Fruit fly (Drosophila melanogaster) whole organism, wandering third instar larva: ENCODE data around the gene VhaAC39-2.

Experiments
- Abd-B ChIP-seq: fragments of >200 bp; optimal IDR thresholded peaks from 2 replicates; lab custom pipeline; 2017; ENCODE audit warnings: missing biosample characterization, missing genetic modification characterization
- Dfd ChIP-seq: fragments of >200 bp; optimal IDR thresholded peaks from 2 replicates; lab custom pipeline; 2017; ENCODE audit warnings: missing biosample characterization, missing genetic modification characterization
- OdsH ChIP-seq: fragments of 200-800 bp; sonication (Bioruptor generic); optimal IDR thresholded peaks from 2 replicates; lab custom pipeline; 2016; ENCODE audit warnings: missing biosample characterization, mild to moderate bottlenecking, missing genetic modification characterization
- Rel ChIP-seq, 2 experiments: fragments of 200-800 bp; sonication (Bioruptor generic) in 1 of 2; optimal IDR thresholded peaks; 2 replicates in 1 of 2; 3 replicates in 1 of 2; lab custom pipeline; 2016 to 2019; ENCODE audit warnings: mild to moderate bottlenecking in 2 of 2, missing biosample characterization in 2 of 2, missing genetic modification characterization in 2 of 2, moderate library complexity in 1 of 2
- dl ChIP-seq, 2 experiments: fragments of 175-275, 200-275 bp in 1 of 2; fragments of 200-275 bp in 1 of 2; sonication (Bioruptor generic); optimal IDR thresholded peaks; lab custom pipeline; 2018; ENCODE audit warnings: mild to moderate bottlenecking in 2 of 2, missing biosample characterization in 2 of 2, missing genetic modification characterization in 2 of 2, moderate library complexity in 2 of 2; ENCODE audit not compliant: partially characterized antibody in 2 of 2, insufficient read depth in 1 of 2
- dsf ChIP-seq: sonication (Bioruptor generic); optimal IDR thresholded peaks from 2 replicates; lab custom pipeline; 2016; ENCODE audit warnings: missing biosample characterization, missing genetic modification characterization, borderline replicate concordance
- foxo ChIP-seq, 2 experiments: fragments of 200-800 bp; sonication (Bioruptor generic); optimal IDR thresholded peaks; 2 replicates in 1 of 2; 3 replicates in 1 of 2; lab custom pipeline; 2016 to 2017; ENCODE audit warnings: missing biosample characterization in 2 of 2, missing genetic modification characterization in 2 of 2
- fru ChIP-seq: fragments of 200-800 bp; sonication (Bioruptor generic); optimal IDR thresholded peaks from 3 replicates; lab custom pipeline; 2016; ENCODE audit warnings: missing biosample characterization, mild to moderate bottlenecking, missing genetic modification characterization
- h ChIP-seq: fragments of 200-800 bp; sonication (Bioruptor generic); optimal IDR thresholded peaks from 3 replicates; lab custom pipeline; 2016; ENCODE audit warnings: missing biosample characterization, mild to moderate bottlenecking, missing genetic modification characterization
- pan ChIP-seq: fragments of >200 bp; optimal IDR thresholded peaks from 2 replicates; lab custom pipeline; 2017
- psq ChIP-seq: fragments of 200-800 bp; sonication (Bioruptor generic); optimal IDR thresholded peaks from 3 replicates; lab custom pipeline; 2017; ENCODE audit warnings: missing biosample characterization, mild to moderate bottlenecking, missing genetic modification characterization, moderate library complexity
- sage ChIP-seq: fragments of 200-800 bp; sonication (Bioruptor generic); optimal IDR thresholded peaks from 2 replicates; lab custom pipeline; 2016; ENCODE audit warnings: missing biosample characterization, mild to moderate bottlenecking, missing genetic modification characterization
- sv ChIP-seq: fragments of 200-800 bp; sonication (Bioruptor generic); optimal IDR thresholded peaks from 3 replicates; lab custom pipeline; 2016; ENCODE audit warnings: missing biosample characterization, missing genetic modification characterization
- usp ChIP-seq: fragments of >200 bp; optimal IDR thresholded peaks from 2 replicates; lab custom pipeline; 2017; ENCODE audit warnings: missing biosample characterization, missing genetic modification characterization

DNA sequence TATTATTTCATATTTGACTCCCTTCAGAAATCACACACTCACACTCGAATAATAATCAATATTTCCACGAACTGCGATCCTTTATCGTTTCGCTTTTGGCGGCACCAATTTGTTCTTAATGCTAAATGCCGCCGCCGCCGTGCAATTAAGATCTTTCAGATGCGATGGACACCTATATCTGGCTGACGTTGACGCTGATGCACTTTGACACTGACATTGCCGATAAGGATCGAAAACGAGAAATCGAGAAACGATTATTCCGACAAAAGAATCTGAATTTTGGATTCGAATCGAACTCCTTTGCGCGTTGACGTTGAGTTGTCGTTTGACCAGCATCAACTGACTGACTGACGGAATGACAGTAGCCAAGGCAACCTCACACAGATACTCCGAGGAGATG is 33.9 kb upstream of the VhaAC39-2 start:
- no peak for TF ChIP-seq OdsH (GFP tag; lab: Kevin White, UChicago)
- no peak for TF ChIP-seq sv (GFP tag; lab: Kevin White, UChicago)
- TF ChIP-seq psq (GFP tag; lab: Kevin White, UChicago): no peak
- no peak for TF ChIP-seq Abd-B (GFP tag; lab: Kevin White, UChicago)
- no peak for TF ChIP-seq dl (GFP tag; optimal IDR thresholded peaks at IDR 0.05; lab: Kevin White, UChicago; ENCODE audit: insufficient read depth in 1 of 2, partially characterized antibody in 2 of 2)
- TF ChIP-seq Dfd (GFP tag; lab: Kevin White, UChicago): no peak
- TF ChIP-seq Rel (GFP tag; optimal IDR thresholded peaks at IDR 0.05; lab: Kevin White, UChicago): no peak
- no peak for TF ChIP-seq Rel (tag; optimal IDR thresholded peaks at IDR 0.05; lab: Kevin White, UChicago)
- TF ChIP-seq usp (GFP tag; lab: Kevin White, UChicago): no peak
- no peak for TF ChIP-seq sage (GFP tag; lab: Kevin White, UChicago)
- TF ChIP-seq foxo (GFP tag; optimal IDR thresholded peaks at IDR 0.05; lab: Kevin White, UChicago): no peak
- TF ChIP-seq dsf (GFP tag; lab: Kevin White, UChicago): no peak
- TF ChIP-seq pan (lab: Kevin White, UChicago): no peak
- no peak for TF ChIP-seq fru
- no peak for TF ChIP-seq h (GFP tag; lab: Kevin White, UChicago)
